Worm (Caenorhabditis elegans) whole organism, L4 larva: ENCODE data around the gene irld-40.

Source experiments
- ama-1 ChIP-seq: fragments of 150-350 bp; optimal IDR thresholded peaks from 2 replicates; lab custom pipeline; 2014; ENCODE audit warnings: inconsistent platforms, mixed read lengths
- dmd-9 ChIP-seq: fragments of 200-800 bp; sonication (Bioruptor generic); IDR thresholded peaks from 2 replicates; pipeline ENCODE4 v1.3.6; 2022; ENCODE audit warnings: missing genetic modification reagents, missing genetic modification characterization, missing compliant biosample characterization
- egl-27 ChIP-seq: sonication (generic microtip); optimal IDR thresholded peaks from 3 replicates; lab custom pipeline; 2017; ENCODE audit warnings: missing biosample characterization, missing genetic modification reagents, missing genetic modification characterization
- fos-1 ChIP-seq: fragments of 150-350 bp; optimal IDR thresholded peaks from 2 replicates; lab custom pipeline; 2014; ENCODE audit warnings: missing biosample characterization, missing genetic modification characterization
- hlh-30 ChIP-seq: sonication (generic microtip); optimal IDR thresholded peaks from 2 replicates; lab custom pipeline; 2017; ENCODE audit warnings: antibody characterized with exemption, mild to moderate bottlenecking, missing genetic modification characterization, missing compliant biosample characterization; ENCODE audit not compliant: insufficient read depth
- nhr-237 ChIP-seq: sonication (generic microtip); optimal IDR thresholded peaks from 2 replicates; lab custom pipeline; 2017; ENCODE audit warnings: missing biosample characterization, missing genetic modification characterization
- nhr-25 ChIP-seq: sonication (generic microtip); optimal IDR thresholded peaks from 2 replicates; lab custom pipeline; 2017; ENCODE audit warnings: missing genetic modification characterization, mild to moderate bottlenecking, missing compliant biosample characterization, antibody characterized with exemption, moderate library complexity, borderline replicate concordance; ENCODE audit not compliant: insufficient read depth
- nhr-76 ChIP-seq: fragments of 150-350 bp; optimal IDR thresholded peaks from 2 replicates; lab custom pipeline; 2014; ENCODE audit warnings: missing biosample characterization, missing genetic modification characterization
- pha-4 ChIP-seq, 2 experiments: fragments of 150-350 bp in 1 of 2; fragments of 200-800 bp in 1 of 2; sonication (Bioruptor generic) in 1 of 2; IDR thresholded peaks in 1 of 2; optimal IDR thresholded peaks in 1 of 2; 2 replicates each; pipeline versions ENCODE4 v1.3.6 to Lab custom; 2014 to 2022; ENCODE audit warnings: missing genetic modification characterization in 2 of 2, missing genetic modification reagents in 2 of 2, missing biosample characterization in 1 of 2, missing compliant biosample characterization in 1 of 2
- spr-1 ChIP-seq: sonication (generic microtip); optimal IDR thresholded peaks from 2 replicates; lab custom pipeline; 2016; ENCODE audit warnings: mild to moderate bottlenecking, missing genetic modification characterization, missing compliant biosample characterization
- zag-1 ChIP-seq: fragments of 150-350 bp; optimal IDR thresholded peaks from 2 replicates; lab custom pipeline; 2014; ENCODE audit warnings: missing biosample characterization, missing genetic modification characterization

DNA sequence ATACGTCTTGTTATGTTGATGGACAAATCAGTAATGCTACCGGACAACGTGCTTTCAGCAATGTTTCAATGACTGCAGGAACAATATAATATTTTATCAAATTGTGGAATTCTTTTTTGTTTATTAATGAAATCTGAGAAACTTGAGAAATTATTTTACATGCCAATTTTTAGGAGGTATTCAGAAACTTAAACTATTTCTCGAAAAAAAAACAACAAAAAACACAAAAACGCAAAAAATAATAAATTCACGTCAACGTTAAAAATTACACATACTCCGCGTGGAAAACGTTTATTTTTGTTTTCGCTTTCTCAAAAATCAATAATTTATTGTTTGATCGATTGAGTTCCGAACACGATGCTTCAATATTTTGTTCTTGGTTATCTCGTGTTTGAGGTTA lies 20.2 kb upstream of the irld-40 start, which contains the start of gene Y46H3D.1:
- TF ChIP-seq nhr-76 (no peak), spr-1 (tag; lab: Kevin White, UChicago) (no peak), egl-27 (tag; lab: Kevin White, UChicago) (no peak), fos-1 (tag; lab: Kevin White, UChicago) (no peak), zag-1 (tag; lab: Kevin White, UChicago) (no peak), hlh-30 (no peak), dmd-9 (GFP tag; lab: Robert Waterston, UW) (no peak), ama-1 (lab: Kevin White, UChicago) (no peak), pha-4 (GFP tag; IDR thresholded peaks at IDR 0.05; lab: Robert Waterston, UW) (no peak), pha-4 (tag; optimal IDR thresholded peaks at IDR 0.05; lab: Kevin White, UChicago) (no peak), nhr-25 (tag; lab: Kevin White, UChicago) (no peak), nhr-237 (tag; lab: Kevin White, UChicago) (no peak)
